Worm (Caenorhabditis elegans) whole organism, dauer: ENCODE data around the gene fat-4.
"Not testable (repeated sequence)": the region's sequence is repeated elsewhere in the genome, so short reads cannot be mapped to it uniquely, and the experiment has no call there.

Experiments
- unc-62 ChIP-seq: sonication (generic microtip); optimal IDR thresholded peaks from 2 replicates; lab custom pipeline; 2017; ENCODE audit warnings: missing biosample characterization, missing genetic modification reagents, missing genetic modification characterization

The fat-4 gene

ce11 chrIV:9799129-9799528, at the start of gene fat-4:
fat-4 (plus strand) TSS chrIV:9799429.
- no peak for TF ChIP-seq unc-62 (GFP tag; lab: Kevin White, UChicago)

- no peak for TF ChIP-seq unc-62 (GFP tag; lab: Kevin White, UChicago)
These were observed 43.5 kb upstream of the fat-4 start for ce11 chrIV:9755713-9756112.

ce11 chrIV:9756647-9757424, 42.4 kb upstream of the fat-4 start:
- TF ChIP-seq unc-62 (GFP tag; lab: Kevin White, UChicago) = no peak

- TF ChIP-seq unc-62 (GFP tag; lab: Kevin White, UChicago) = no peak
These were observed 41.8 kb upstream of the fat-4 start, which contains the start of gene nhr-97 for ce11 chrIV:9757425-9757740. nhr-97 (plus strand) TSS chrIV:9757641.

- no peak for TF ChIP-seq unc-62 (GFP tag; lab: Kevin White, UChicago)
These were observed 37.5 kb upstream of the fat-4 start for ce11 chrIV:9761751-9762150.

- TF ChIP-seq unc-62 (GFP tag; lab: Kevin White, UChicago) = no peak
These were observed 36.5 kb upstream of the fat-4 start for ce11 chrIV:9762667-9763173.

- TF ChIP-seq unc-62 (GFP tag; lab: Kevin White, UChicago) = no peak
These were observed 33.0 kb upstream of the fat-4 start, which contains the start of gene ssp-36 for ce11 chrIV:9766250-9766649. ssp-36 (minus strand) TSS chrIV:9766350.

ce11 chrIV:9767054-9767453, 32.2 kb upstream of the fat-4 start, which contains the start of gene msp-79:
msp-79 (minus strand) TSS chrIV:9767154.
- TF ChIP-seq unc-62 (GFP tag; lab: Kevin White, UChicago) = not testable (repeated sequence)

ce11 chrIV:9769746-9770145, 29.5 kb upstream of the fat-4 start, which contains the start of gene msp-78:
msp-78 (plus strand) TSS chrIV:9770046.
- TF ChIP-seq unc-62 (GFP tag; lab: Kevin White, UChicago) = not testable (repeated sequence)

ce11 chrIV:9770798-9771197, 28.4 kb upstream of the fat-4 start:
- TF ChIP-seq unc-62 (GFP tag; lab: Kevin White, UChicago) = no peak

- TF ChIP-seq unc-62 (GFP tag; lab: Kevin White, UChicago) = no peak
These were observed 27.0 kb upstream of the fat-4 start, which contains the start of gene cav-1 for ce11 chrIV:9772096-9772720. cav-1 (plus strand) TSS chrIV:9772510.

- TF ChIP-seq unc-62 (GFP tag; lab: Kevin White, UChicago) = no peak
These were observed 25.8 kb upstream of the fat-4 start for ce11 chrIV:9773441-9773840.

- TF ChIP-seq unc-62 (GFP tag; lab: Kevin White, UChicago) = no peak
These were observed 21.7 kb upstream of the fat-4 start, which contains the start of gene sna-2 for ce11 chrIV:9777535-9777934. sna-2 (minus strand) TSS chrIV:9777634.

ce11 chrIV:9778016-9778415, 21.2 kb upstream of the fat-4 start, which contains the start of gene T13F2.6:
T13F2.6 (plus strand) TSS chrIV:9778321.
- no peak for TF ChIP-seq unc-62 (GFP tag; lab: Kevin White, UChicago)

ce11 chrIV:9784689-9785088, 14.5 kb upstream of the fat-4 start, which contains the start of gene sre-4:
sre-4 (minus strand) TSS chrIV:9784789.
- no peak for TF ChIP-seq unc-62 (GFP tag; lab: Kevin White, UChicago)

ce11 chrIV:9789496-9789895, 9.7 kb upstream of the fat-4 start, which contains the start of gene T13F2.4:
T13F2.4 (plus strand) TSS chrIV:9789796.
- TF ChIP-seq unc-62 (GFP tag; lab: Kevin White, UChicago) = no peak
